Worm (Caenorhabditis elegans) whole organism, early embryonic: ENCODE measurements around the gene C25H3.1.
A peak's percentile ranks its signal among the peaks of the same experiment; 100 is the strongest.

Source experiments
- B0310.2 ChIP-seq: sonication (generic microtip); optimal IDR thresholded peaks from 2 replicates; lab custom pipeline; 2016; ENCODE audit warnings: mild to moderate bottlenecking, missing genetic modification characterization, missing compliant biosample characterization
- F13C5.2 ChIP-seq: sonication (generic microtip); optimal IDR thresholded peaks from 2 replicates; lab custom pipeline; 2017; ENCODE audit warnings: mild to moderate bottlenecking, missing genetic modification characterization, inconsistent platforms, missing compliant biosample characterization
- aly-1 ChIP-seq: sonication (generic microtip); optimal IDR thresholded peaks from 2 replicates; lab custom pipeline; 2016; ENCODE audit warnings: missing genetic modification characterization, missing compliant biosample characterization
- ama-1 ChIP-seq: fragments of 150-350 bp; optimal IDR thresholded peaks from 2 replicates; lab custom pipeline; 2014
- ceh-13 ChIP-seq: fragments of 200-800 bp; sonication (Bioruptor generic); optimal IDR thresholded peaks from 2 replicates; lab custom pipeline; 2018; ENCODE audit warnings: mild to moderate bottlenecking, missing genetic modification characterization, missing compliant biosample characterization
- ets-7 ChIP-seq: sonication (generic microtip); optimal IDR thresholded peaks from 2 replicates; lab custom pipeline; 2016; ENCODE audit warnings: missing genotype, missing genetic modification characterization, missing compliant biosample characterization
- flt-1 ChIP-seq: fragments of 200-800 bp; sonication (Bioruptor generic); IDR thresholded peaks from 2 replicates; pipeline ENCODE4 v1.3.6; 2022; ENCODE audit warnings: missing genetic modification characterization, missing compliant biosample characterization
- hmg-4 ChIP-seq: fragments of 200-800 bp; sonication (Bioruptor generic); optimal IDR thresholded peaks from 2 replicates; lab custom pipeline; 2018; ENCODE audit warnings: mild to moderate bottlenecking, missing genetic modification characterization, missing compliant biosample characterization
- hnd-1 ChIP-seq: sonication (generic microtip); optimal IDR thresholded peaks from 2 replicates; lab custom pipeline; 2016; ENCODE audit warnings: missing genetic modification characterization, missing compliant biosample characterization
- pes-1 ChIP-seq: fragments of 200-800 bp; sonication (Bioruptor generic); IDR thresholded peaks from 2 replicates; pipeline ENCODE4 v1.3.6; 2022; ENCODE audit warnings: missing genetic modification reagents, missing genetic modification characterization, missing compliant biosample characterization
- sea-1 ChIP-seq: fragments of 200-800 bp; sonication (Bioruptor generic); conservative IDR thresholded peaks from 2 replicates; pipeline ENCODE4 v1.3.6; 2022; ENCODE audit warnings: missing genetic modification characterization, missing compliant biosample characterization
- tbx-11 ChIP-seq: fragments of 200-800 bp; sonication (Bioruptor generic); IDR thresholded peaks from 2 replicates; pipeline ENCODE4 v1.3.6; 2022; ENCODE audit warnings: missing genetic modification characterization, missing compliant biosample characterization
- tbx-37 ChIP-seq: fragments of 200-800 bp; sonication (Bioruptor generic); conservative IDR thresholded peaks from 2 replicates; pipeline ENCODE4 v1.3.6; 2022; ENCODE audit warnings: missing genetic modification reagents, missing genetic modification characterization, missing compliant biosample characterization
- tra-4 ChIP-seq: sonication (generic microtip); optimal IDR thresholded peaks from 2 replicates; lab custom pipeline; 2017; ENCODE audit warnings: missing genetic modification characterization, missing compliant biosample characterization

ce11 chrII:5649236-5650004, 49.5 kb upstream of the C25H3.1 start, which contains the start of the genes sam-4, F59E12.17 and zyg-1:
- TF ChIP-seq ama-1 (lab: Kevin White, UChicago) (no peak), hmg-4 (GFP tag; lab: Kevin White, UChicago) (no peak), aly-1 (tag; lab: Kevin White, UChicago) (no peak), F13C5.2 (tag; lab: Kevin White, UChicago) (peak; percentile 16), flt-1 (GFP tag; lab: Robert Waterston, UW) (no peak), ets-7 (tag; lab: Kevin White, UChicago) (no peak), tbx-37 (peak; percentile 59), sea-1 (GFP tag; lab: Robert Waterston, UW) (no peak), ceh-13 (no peak), B0310.2 (no peak), hnd-1 (tag; lab: Kevin White, UChicago) (no peak), tbx-11 (GFP tag; lab: Robert Waterston, UW) (no peak), pes-1 (GFP tag; lab: Robert Waterston, UW) (peak; percentile 59; the same call in 1 of the 2 replicates), tra-4 (tag; lab: Kevin White, UChicago) (no peak)
